Fruit fly (Drosophila melanogaster) whole organism, embryonic: ENCODE measurements around the gene Cyp4d1.

Experiments
- CG17186 ChIP-seq: fragments of 200-800 bp; sonication (Bioruptor generic); optimal IDR thresholded peaks from 3 replicates; lab custom pipeline; 2017; ENCODE audit warnings: missing biosample characterization, missing genetic modification reagents, missing genetic modification characterization
- CG18476 ChIP-seq: fragments of 200-800 bp; sonication (Bioruptor generic); optimal IDR thresholded peaks from 2 replicates; lab custom pipeline; 2016; ENCODE audit warnings: missing biosample characterization, mild to moderate bottlenecking, missing genetic modification characterization
- CG18764 ChIP-seq: fragments of 200-800 bp; sonication (Bioruptor generic); optimal IDR thresholded peaks from 3 replicates; lab custom pipeline; 2016; ENCODE audit warnings: missing biosample characterization, missing genetic modification characterization
- CG30020 ChIP-seq: fragments of 200-800 bp; optimal IDR thresholded peaks from 2 replicates; lab custom pipeline; 2019; ENCODE audit warnings: missing biosample characterization, mild to moderate bottlenecking, missing genetic modification characterization, moderate library complexity
- CG31388 ChIP-seq: fragments of 200-800 bp; sonication (Bioruptor generic); optimal IDR thresholded peaks from 2 replicates; lab custom pipeline; 2016; ENCODE audit warnings: missing biosample characterization, missing genetic modification characterization
- CG4328 ChIP-seq: fragments of 200-800 bp; sonication (Bioruptor generic); optimal IDR thresholded peaks from 3 replicates; lab custom pipeline; 2017; ENCODE audit warnings: missing biosample characterization, missing genetic modification reagents, missing genetic modification characterization
- Dfd ChIP-seq, 2 experiments: fragments of >200 bp; optimal IDR thresholded peaks; 2 replicates each; lab custom pipeline; 2017; ENCODE audit warnings: missing biosample characterization in 2 of 2, missing genetic modification characterization in 2 of 2
- Dip2 ChIP-seq: fragments of 200-800 bp; sonication (Bioruptor generic); IDR thresholded peaks from 2 replicates; pipeline ENCODE4 v1.3.6; 2022; ENCODE audit warnings: missing biosample characterization, missing genetic modification characterization
- Poxn ChIP-seq: fragments of 200-800 bp; sonication (Bioruptor generic); IDR thresholded peaks from 2 replicates; pipeline ENCODE4 v1.3.6; 2022; ENCODE audit warnings: missing biosample characterization, missing genetic modification characterization
- Stat92E ChIP-seq, 3 experiments: fragments of >200 bp in 2 of 3; fragments of 200-800 bp in 1 of 3; sonication (Bioruptor generic) in 1 of 3; optimal IDR thresholded peaks; 2 replicates each; lab custom pipeline; 2017 to 2019; ENCODE audit warnings: missing biosample characterization in 3 of 3, missing genetic modification characterization in 3 of 3, mild to moderate bottlenecking in 1 of 3, moderate library complexity in 1 of 3
- gcm2 ChIP-seq: fragments of 200-800 bp; sonication (Bioruptor generic); optimal IDR thresholded peaks from 2 replicates; lab custom pipeline; 2016; ENCODE audit warnings: missing biosample characterization, missing genetic modification characterization
- wdn ChIP-seq: fragments of 200-800 bp; sonication (Bioruptor generic); IDR thresholded peaks from 2 replicates; pipeline ENCODE4 v1.3.6; 2022; ENCODE audit warnings: missing biosample characterization, missing genetic modification characterization

DNA sequence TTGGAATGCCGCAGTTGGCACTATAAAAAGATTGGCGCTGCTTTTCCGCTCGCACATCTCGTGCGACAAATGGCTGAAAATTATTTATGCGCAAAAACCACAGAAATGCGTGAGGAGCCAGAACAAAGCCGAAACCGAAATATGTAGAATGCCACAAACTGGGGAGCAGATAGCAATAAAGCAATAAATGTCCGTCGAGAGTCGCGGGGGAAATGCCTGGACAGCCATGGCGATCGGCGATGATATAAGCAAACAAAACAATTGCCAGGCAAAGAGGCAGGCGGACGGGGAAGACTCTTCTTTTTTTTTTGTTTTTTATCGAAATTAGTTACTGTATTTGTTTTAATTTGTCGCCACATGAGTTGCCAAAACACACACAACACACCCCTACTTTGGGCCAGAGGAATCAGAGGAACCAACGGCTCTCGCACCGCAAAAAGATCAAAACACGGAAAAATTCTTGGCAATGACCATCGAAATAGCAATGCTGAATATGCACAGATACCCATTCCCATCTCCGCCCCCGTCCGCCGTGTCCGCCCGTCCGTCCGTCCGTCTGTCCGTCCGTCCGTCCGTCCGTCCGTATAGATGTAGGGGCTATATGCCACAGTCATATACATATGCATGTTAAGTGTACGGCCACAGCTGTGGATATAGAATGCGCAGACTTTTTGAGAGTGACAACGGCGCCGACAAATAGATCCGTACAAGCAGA is 6.7 kb upstream of the Cyp4d1 start:
- TF ChIP-seq Dfd (GFP tag; optimal IDR thresholded peaks at IDR 0.05; lab: Kevin White, UChicago) (no peak), CG18476 (GFP tag; lab: Kevin White, UChicago) (no peak), CG30020 (tag; lab: Kevin White, UChicago) (no peak), gcm2 (GFP tag; lab: Kevin White, UChicago) (no peak), Stat92E (GFP tag; optimal IDR thresholded peaks at IDR 0.05; lab: Kevin White, UChicago) (no peak), CG17186 (no peak), CG18764 (GFP tag; lab: Kevin White, UChicago) (no peak), CG4328 (GFP tag; lab: Kevin White, UChicago) (no peak), CG31388 (no peak), wdn (GFP tag; lab: Robert Waterston, UW) (no peak), Dip2 (no peak), Poxn (no peak)
